Worm (Caenorhabditis elegans) whole organism, early embryonic: Measurements from ENCODE around the gene F32D8.15.
A peak's percentile ranks its signal among the peaks of the same experiment; 100 is the strongest.

Source experiments
- B0310.2 ChIP-seq: sonication (generic microtip); optimal IDR thresholded peaks from 2 replicates; lab custom pipeline; 2016; ENCODE audit warnings: mild to moderate bottlenecking, missing genetic modification characterization, missing compliant biosample characterization
- F13C5.2 ChIP-seq: sonication (generic microtip); optimal IDR thresholded peaks from 2 replicates; lab custom pipeline; 2017; ENCODE audit warnings: mild to moderate bottlenecking, missing genetic modification characterization, inconsistent platforms, missing compliant biosample characterization
- aly-1 ChIP-seq: sonication (generic microtip); optimal IDR thresholded peaks from 2 replicates; lab custom pipeline; 2016; ENCODE audit warnings: missing genetic modification characterization, missing compliant biosample characterization
- ama-1 ChIP-seq: fragments of 150-350 bp; optimal IDR thresholded peaks from 2 replicates; lab custom pipeline; 2014
- ceh-13 ChIP-seq: fragments of 200-800 bp; sonication (Bioruptor generic); optimal IDR thresholded peaks from 2 replicates; lab custom pipeline; 2018; ENCODE audit warnings: mild to moderate bottlenecking, missing genetic modification characterization, missing compliant biosample characterization
- ceh-36 ChIP-seq: sonication (generic microtip); optimal IDR thresholded peaks from 2 replicates; lab custom pipeline; 2016; ENCODE audit warnings: missing genetic modification characterization, inconsistent platforms, missing compliant biosample characterization
- ets-7 ChIP-seq: sonication (generic microtip); optimal IDR thresholded peaks from 2 replicates; lab custom pipeline; 2016; ENCODE audit warnings: missing genotype, missing genetic modification characterization, missing compliant biosample characterization
- flt-1 ChIP-seq: fragments of 200-800 bp; sonication (Bioruptor generic); IDR thresholded peaks from 2 replicates; pipeline ENCODE4 v1.3.6; 2022; ENCODE audit warnings: missing genetic modification characterization, missing compliant biosample characterization
- hmbx-1 ChIP-seq: sonication (generic microtip); optimal IDR thresholded peaks from 2 replicates; lab custom pipeline; 2016; ENCODE audit warnings: mild to moderate bottlenecking, missing genetic modification characterization, missing compliant biosample characterization
- hmg-4 ChIP-seq: fragments of 200-800 bp; sonication (Bioruptor generic); optimal IDR thresholded peaks from 2 replicates; lab custom pipeline; 2018; ENCODE audit warnings: mild to moderate bottlenecking, missing genetic modification characterization, missing compliant biosample characterization
- hnd-1 ChIP-seq: sonication (generic microtip); optimal IDR thresholded peaks from 2 replicates; lab custom pipeline; 2016; ENCODE audit warnings: missing genetic modification characterization, missing compliant biosample characterization
- pes-1 ChIP-seq: fragments of 200-800 bp; sonication (Bioruptor generic); IDR thresholded peaks from 2 replicates; pipeline ENCODE4 v1.3.6; 2022; ENCODE audit warnings: missing genetic modification reagents, missing genetic modification characterization, missing compliant biosample characterization
- scrt-1 ChIP-seq: fragments of 200-800 bp; sonication (Bioruptor generic); IDR thresholded peaks from 2 replicates; pipeline ENCODE4 v1.3.6; 2022; ENCODE audit warnings: missing genetic modification characterization, missing compliant biosample characterization
- sea-1 ChIP-seq: fragments of 200-800 bp; sonication (Bioruptor generic); conservative IDR thresholded peaks from 2 replicates; pipeline ENCODE4 v1.3.6; 2022; ENCODE audit warnings: missing genetic modification characterization, missing compliant biosample characterization
- tbx-11 ChIP-seq: fragments of 200-800 bp; sonication (Bioruptor generic); IDR thresholded peaks from 2 replicates; pipeline ENCODE4 v1.3.6; 2022; ENCODE audit warnings: missing genetic modification characterization, missing compliant biosample characterization
- tbx-37 ChIP-seq: fragments of 200-800 bp; sonication (Bioruptor generic); conservative IDR thresholded peaks from 2 replicates; pipeline ENCODE4 v1.3.6; 2022; ENCODE audit warnings: missing genetic modification reagents, missing genetic modification characterization, missing compliant biosample characterization
- tra-4 ChIP-seq: sonication (generic microtip); optimal IDR thresholded peaks from 2 replicates; lab custom pipeline; 2017; ENCODE audit warnings: missing genetic modification characterization, missing compliant biosample characterization

Gene F32D8.15

ce11 chrV:10860526-10861037, 43.3 kb upstream of the F32D8.15 start:
- TF ChIP-seq ceh-13 (GFP tag; lab: Kevin White, UChicago), result no peak
- no peak for TF ChIP-seq B0310.2 (tag; lab: Kevin White, UChicago)
- TF ChIP-seq ceh-36 (tag; lab: Kevin White, UChicago), result no peak
- no peak for TF ChIP-seq ets-7 (tag; lab: Kevin White, UChicago)
- no peak for TF ChIP-seq scrt-1 (GFP tag; lab: Robert Waterston, UW)
- TF ChIP-seq aly-1 (tag; lab: Kevin White, UChicago), result no peak
- no peak for TF ChIP-seq tra-4 (tag; lab: Kevin White, UChicago)
- no peak for TF ChIP-seq pes-1 (GFP tag; lab: Robert Waterston, UW)
- no peak for TF ChIP-seq ama-1
- TF ChIP-seq hnd-1 (tag; lab: Kevin White, UChicago), result no peak
- no peak for TF ChIP-seq flt-1 (GFP tag; lab: Robert Waterston, UW)

ce11 chrV:10861611-10862262, 42.1 kb upstream of the F32D8.15 start:
- TF ChIP-seq ceh-13 (GFP tag; lab: Kevin White, UChicago), result no peak
- no peak for TF ChIP-seq hnd-1 (tag; lab: Kevin White, UChicago)
- no peak for TF ChIP-seq tbx-37
- no peak for TF ChIP-seq tra-4 (tag; lab: Kevin White, UChicago)
- no peak for TF ChIP-seq hmbx-1 (tag; lab: Kevin White, UChicago)
- no peak for TF ChIP-seq scrt-1 (GFP tag; lab: Robert Waterston, UW)
- TF ChIP-seq aly-1 (tag; lab: Kevin White, UChicago), result no peak
- no peak for TF ChIP-seq pes-1 (GFP tag; lab: Robert Waterston, UW)
- TF ChIP-seq tbx-11 (GFP tag; lab: Robert Waterston, UW), result no peak
- no peak for TF ChIP-seq ets-7 (tag; lab: Kevin White, UChicago)
- TF ChIP-seq ama-1, result no peak
- no peak for TF ChIP-seq flt-1 (GFP tag; lab: Robert Waterston, UW)
- TF ChIP-seq hmg-4 (GFP tag; lab: Kevin White, UChicago), result no peak
- TF ChIP-seq ceh-36 (tag; lab: Kevin White, UChicago), result no peak
- no peak for TF ChIP-seq B0310.2 (tag; lab: Kevin White, UChicago)

DNA sequence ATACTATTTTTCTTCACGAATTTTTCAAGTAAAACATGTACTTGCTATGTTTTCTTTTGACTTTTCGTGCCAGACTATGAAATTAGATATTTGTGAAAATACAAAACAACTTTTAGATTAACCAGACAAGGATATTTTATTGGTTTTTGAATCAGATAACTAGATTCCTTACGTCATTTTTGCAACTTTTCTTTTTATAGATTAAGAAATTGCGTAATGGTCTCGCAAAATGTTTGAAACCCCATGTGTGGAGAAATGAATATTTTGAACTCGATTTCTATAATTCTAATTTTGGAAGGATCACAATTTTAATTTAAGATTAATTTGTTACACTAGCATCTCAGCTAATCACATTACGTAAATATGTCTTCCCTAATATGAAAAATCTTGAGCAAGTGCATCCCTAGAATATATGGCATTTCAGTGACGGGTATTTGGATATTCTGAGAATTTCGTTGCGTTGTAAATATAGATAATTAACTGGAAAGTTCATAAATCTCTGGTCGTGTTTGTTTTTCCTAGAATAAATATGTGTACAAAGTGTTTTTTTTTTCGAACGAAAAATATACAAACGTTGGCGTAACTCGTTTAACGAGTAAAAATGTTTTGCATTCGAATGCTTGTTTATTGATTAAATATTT, 41.3 kb upstream of the F32D8.15 start:
- TF ChIP-seq flt-1 (GFP tag; lab: Robert Waterston, UW) (no peak), ceh-36 (tag; lab: Kevin White, UChicago) (no peak), hmg-4 (GFP tag; lab: Kevin White, UChicago) (no peak), tbx-37 (no peak), hnd-1 (tag; lab: Kevin White, UChicago) (no peak), B0310.2 (tag; lab: Kevin White, UChicago) (no peak), F13C5.2 (tag; lab: Kevin White, UChicago) (no peak), pes-1 (GFP tag; lab: Robert Waterston, UW) (no peak)

- TF ChIP-seq flt-1 (GFP tag; lab: Robert Waterston, UW) (no peak), scrt-1 (GFP tag; lab: Robert Waterston, UW) (no peak), F13C5.2 (tag; lab: Kevin White, UChicago) (no peak), pes-1 (GFP tag; lab: Robert Waterston, UW) (no peak), aly-1 (tag; lab: Kevin White, UChicago) (no peak), ets-7 (tag; lab: Kevin White, UChicago) (no peak), B0310.2 (tag; lab: Kevin White, UChicago) (no peak), tbx-37 (no peak), hmbx-1 (tag; lab: Kevin White, UChicago) (no peak), ama-1 (no peak)
These were observed 38.2 kb upstream of the F32D8.15 start, which contains the start of gene saeg-1 for ce11 chrV:10865599-10865998. Gene saeg-1, minus strand, starts transcription at chrV:10865699.

- TF ChIP-seq sea-1 (GFP tag; lab: Robert Waterston, UW), result peak; percentile 43; the same call in 1 of the 2 replicates
These were observed 37.5 kb upstream of the F32D8.15 start for ce11 chrV:10866340-10866739.

ce11 chrV:10867586-10867985, 36.3 kb upstream of the F32D8.15 start:
- TF ChIP-seq F13C5.2 (tag; lab: Kevin White, UChicago) (no peak), ceh-36 (tag; lab: Kevin White, UChicago) (no peak), pes-1 (GFP tag; lab: Robert Waterston, UW) (no peak), tbx-11 (GFP tag; lab: Robert Waterston, UW) (no peak), ama-1 (no peak), hmbx-1 (tag; lab: Kevin White, UChicago) (no peak), hnd-1 (tag; lab: Kevin White, UChicago) (no peak), sea-1 (GFP tag; lab: Robert Waterston, UW) (no peak), scrt-1 (GFP tag; lab: Robert Waterston, UW) (no peak), ets-7 (tag; lab: Kevin White, UChicago) (no peak), flt-1 (GFP tag; lab: Robert Waterston, UW) (no peak)

DNA sequence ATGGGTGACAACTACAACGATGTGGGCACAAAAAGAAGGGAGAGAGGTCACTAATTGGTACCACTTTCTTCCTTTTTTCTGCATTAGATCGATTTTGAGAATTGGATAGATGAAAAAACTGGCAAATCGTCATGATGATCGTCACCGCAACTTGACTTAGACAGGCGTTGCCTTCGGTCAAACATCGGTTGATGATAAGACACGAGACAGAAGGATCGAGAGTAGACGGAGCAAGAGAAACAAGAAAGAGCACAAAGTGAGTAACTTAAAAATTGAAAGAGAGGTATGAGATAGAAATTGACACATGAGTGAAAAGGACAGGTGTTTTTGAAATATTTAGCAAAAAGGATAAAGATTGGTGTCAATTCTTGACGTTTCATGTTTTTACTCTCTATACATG, 33.8 kb upstream of the F32D8.15 start:
- no peak for TF ChIP-seq ceh-36 (tag; lab: Kevin White, UChicago)
- no peak for TF ChIP-seq F13C5.2 (tag; lab: Kevin White, UChicago)
- TF ChIP-seq tbx-11 (GFP tag; lab: Robert Waterston, UW), result no peak
- TF ChIP-seq hnd-1 (tag; lab: Kevin White, UChicago), result no peak
- no peak for TF ChIP-seq hmbx-1 (tag; lab: Kevin White, UChicago)
- no peak for TF ChIP-seq ama-1
- no peak for TF ChIP-seq hmg-4 (GFP tag; lab: Kevin White, UChicago)
- no peak for TF ChIP-seq tbx-37
- no peak for TF ChIP-seq scrt-1 (GFP tag; lab: Robert Waterston, UW)
- TF ChIP-seq aly-1 (tag; lab: Kevin White, UChicago), result no peak
- no peak for TF ChIP-seq pes-1 (GFP tag; lab: Robert Waterston, UW)
- no peak for TF ChIP-seq ceh-13 (GFP tag; lab: Kevin White, UChicago)
- TF ChIP-seq ets-7 (tag; lab: Kevin White, UChicago), result no peak
- no peak for TF ChIP-seq sea-1 (GFP tag; lab: Robert Waterston, UW)
- no peak for TF ChIP-seq B0310.2 (tag; lab: Kevin White, UChicago)
- no peak for TF ChIP-seq flt-1 (GFP tag; lab: Robert Waterston, UW)
- no peak for TF ChIP-seq tra-4 (tag; lab: Kevin White, UChicago)
